Fruit fly (Drosophila melanogaster): ENCODE data around the gene CG42828.

- TF ChIP-seq CG8478 (optimal IDR thresholded peaks at IDR 0.05), result no peak
- no peak for TF ChIP-seq CTCF (optimal IDR thresholded peaks at IDR 0.05)
Measured at dm6 chr3R:23325710-23326109, 47.8 kb upstream of the CG42828 start.

Data from S2 (cell line).